Fruit fly (Drosophila melanogaster) whole organism, embryonic: ENCODE data around the gene drpr.

Experiments used
- BEAF-32 ChIP-seq: fragments of 200-800 bp; sonication (Bioruptor generic); optimal IDR thresholded peaks from 3 replicates; lab custom pipeline; 2017; ENCODE audit warnings: missing biosample characterization, missing genetic modification characterization, mild to moderate bottlenecking, moderate library complexity, missing genetic modification reagents
- Bgb ChIP-seq: fragments of 200-800 bp; sonication (Bioruptor generic); IDR thresholded peaks from 2 replicates; pipeline ENCODE4 v1.3.6; 2022; ENCODE audit warnings: missing biosample characterization, missing genetic modification characterization; ENCODE audit not compliant: partially characterized antibody
- CG10209 ChIP-seq: fragments of 200-800 bp; sonication (Bioruptor generic); optimal IDR thresholded peaks from 3 replicates; lab custom pipeline; 2017; ENCODE audit warnings: missing biosample characterization, mild to moderate bottlenecking, missing genetic modification characterization, missing genetic modification reagents
- CG10462 ChIP-seq: fragments of 200-800 bp; sonication (Bioruptor generic); optimal IDR thresholded peaks from 2 replicates; lab custom pipeline; 2016; ENCODE audit warnings: missing biosample characterization, missing genetic modification characterization
- CG11456 ChIP-seq: fragments of 200-800 bp; sonication (Bioruptor generic); IDR thresholded peaks from 3 replicates; pipeline ENCODE4 v1.3.6; 2022; ENCODE audit warnings: missing biosample characterization, missing genetic modification characterization
- CG11504 ChIP-seq: fragments of 200-800 bp; sonication (Bioruptor generic); optimal IDR thresholded peaks from 3 replicates; lab custom pipeline; 2019; ENCODE audit warnings: missing biosample characterization, mild to moderate bottlenecking, missing genetic modification characterization, moderate library complexity
- CG12744 ChIP-seq: fragments of 200-800 bp; sonication (Bioruptor generic); optimal IDR thresholded peaks from 2 replicates; lab custom pipeline; 2016; ENCODE audit warnings: missing biosample characterization, missing genetic modification characterization
- CG13123 ChIP-seq: fragments of 200-800 bp; sonication (Bioruptor generic); optimal IDR thresholded peaks from 2 replicates; lab custom pipeline; 2016; ENCODE audit warnings: missing biosample characterization, missing genetic modification characterization
- CG14860 ChIP-seq: fragments of 200-800 bp; sonication (Bioruptor generic); IDR thresholded peaks from 3 replicates; pipeline ENCODE4 v1.3.6; 2022; ENCODE audit warnings: missing biosample characterization, missing genetic modification characterization; ENCODE audit not compliant: partially characterized antibody
- CG17829 ChIP-seq: fragments of 200-800 bp; optimal IDR thresholded peaks from 2 replicates; lab custom pipeline; 2019; ENCODE audit warnings: missing biosample characterization, mild to moderate bottlenecking, missing genetic modification characterization, moderate library complexity
- CG18599 ChIP-seq: fragments of 200-800 bp; sonication (Bioruptor generic); optimal IDR thresholded peaks from 3 replicates; lab custom pipeline; 2017; ENCODE audit warnings: missing biosample characterization, missing genetic modification characterization, mild to moderate bottlenecking, moderate library complexity, missing genetic modification reagents
- CG2129 ChIP-seq: fragments of 200-800 bp; sonication (Bioruptor generic); IDR thresholded peaks from 2 replicates; pipeline ENCODE4 v1.3.6; 2022; ENCODE audit warnings: missing biosample characterization, missing genetic modification characterization; ENCODE audit not compliant: partially characterized antibody
- CG2199 ChIP-seq: fragments of 200-800 bp; sonication (Bioruptor generic); IDR thresholded peaks from 3 replicates; pipeline ENCODE4 v1.3.6; 2022; ENCODE audit warnings: missing biosample characterization, missing genetic modification characterization
- CG3995 ChIP-seq: fragments of 200-800 bp; sonication (Bioruptor generic); optimal IDR thresholded peaks from 3 replicates; lab custom pipeline; 2016; ENCODE audit warnings: missing biosample characterization, missing genetic modification characterization
- CG4360 ChIP-seq: fragments of 200-800 bp; sonication (Bioruptor generic); IDR thresholded peaks from 2 replicates; pipeline ENCODE4 v1.3.6; 2022; ENCODE audit warnings: missing biosample characterization, missing genetic modification characterization
- CG43689 ChIP-seq: fragments of 200-800 bp; sonication (Bioruptor generic); IDR thresholded peaks from 2 replicates; pipeline ENCODE4 v1.3.6; 2022; ENCODE audit warnings: missing biosample characterization, missing genetic modification characterization
- CrebB ChIP-seq: fragments of 200-800 bp; sonication (Bioruptor generic); optimal IDR thresholded peaks from 3 replicates; lab custom pipeline; 2018; ENCODE audit warnings: missing biosample characterization, mild to moderate bottlenecking, missing genetic modification characterization
- H2.0 ChIP-seq: fragments of 200-800 bp; sonication (Bioruptor generic); IDR thresholded peaks from 2 replicates; pipeline ENCODE4 v1.3.6; 2022; ENCODE audit warnings: missing biosample characterization, missing genetic modification characterization
- Hey ChIP-seq: fragments of 200-800 bp; sonication (Bioruptor generic); optimal IDR thresholded peaks from 3 replicates; lab custom pipeline; 2018; ENCODE audit warnings: missing biosample characterization, mild to moderate bottlenecking, missing genetic modification characterization
- HmgD ChIP-seq: fragments of 200-800 bp; sonication (Bioruptor generic); optimal IDR thresholded peaks from 3 replicates; lab custom pipeline; 2016; ENCODE audit warnings: missing biosample characterization, missing genetic modification characterization
- Hr78 ChIP-seq, 2 experiments: fragments of 200-800 bp in 1 of 2; fragments of >200 bp in 1 of 2; sonication (Bioruptor generic) in 1 of 2; optimal IDR thresholded peaks; 2 replicates each; lab custom pipeline; 2017 to 2019; ENCODE audit warnings: missing biosample characterization in 2 of 2, missing genetic modification characterization in 2 of 2, mild to moderate bottlenecking in 1 of 2, moderate library complexity in 1 of 2
- Med ChIP-seq: fragments of 200-800 bp; sonication (Bioruptor generic); peaks from one replicate; lab custom pipeline; 2016; ENCODE audit warnings: missing biosample characterization, missing genetic modification characterization, mild to moderate bottlenecking, inconsistent platforms, moderate library complexity
- Meics ChIP-seq: fragments of 200-800 bp; sonication (Bioruptor generic); optimal IDR thresholded peaks from 2 replicates; lab custom pipeline; 2017; ENCODE audit warnings: missing biosample characterization, mild to moderate bottlenecking, missing genetic modification characterization
- Nf-YB ChIP-seq: fragments of 200-800 bp; sonication (Bioruptor generic); optimal IDR thresholded peaks from 3 replicates; lab custom pipeline; 2019; ENCODE audit warnings: missing biosample characterization, mild to moderate bottlenecking, missing genetic modification characterization, moderate library complexity
- Poxn ChIP-seq: fragments of 200-800 bp; sonication (Bioruptor generic); IDR thresholded peaks from 2 replicates; pipeline ENCODE4 v1.3.6; 2022; ENCODE audit warnings: missing biosample characterization, missing genetic modification characterization
- Rx ChIP-seq: fragments of 200-800 bp; sonication (Bioruptor generic); IDR thresholded peaks from 2 replicates; pipeline ENCODE4 v1.3.6; 2022; ENCODE audit warnings: missing biosample characterization, missing genetic modification characterization
- ase ChIP-seq: fragments of 200-800 bp; sonication (Bioruptor generic); IDR thresholded peaks from 3 replicates; pipeline ENCODE4 v1.3.6; 2022; ENCODE audit warnings: missing biosample characterization, missing genetic modification characterization
- bbx ChIP-seq: fragments of 200-800 bp; sonication (Bioruptor generic); IDR thresholded peaks from 2 replicates; pipeline ENCODE4 v1.3.6; 2022; ENCODE audit warnings: missing biosample characterization, missing genetic modification characterization; ENCODE audit not compliant: partially characterized antibody
- br ChIP-seq: fragments of >200 bp; optimal IDR thresholded peaks from 2 replicates; lab custom pipeline; 2017
- dan ChIP-seq: fragments of 200-800 bp; sonication (Bioruptor generic); IDR thresholded peaks from 2 replicates; pipeline ENCODE4 v1.3.6; 2022; ENCODE audit warnings: missing biosample characterization, missing genetic modification characterization
- dmrt99B ChIP-seq: fragments of 200-800 bp; sonication (Bioruptor generic); optimal IDR thresholded peaks from 2 replicates; lab custom pipeline; 2018; ENCODE audit warnings: missing biosample characterization, mild to moderate bottlenecking, missing genetic modification characterization, moderate library complexity
- exex ChIP-seq: fragments of 200-800 bp; sonication (Bioruptor generic); optimal IDR thresholded peaks from 4 replicates; lab custom pipeline; 2018; ENCODE audit warnings: missing biosample characterization, mild to moderate bottlenecking, missing genetic modification characterization, moderate library complexity
- eyg ChIP-seq: fragments of 200-800 bp; sonication (Bioruptor generic); optimal IDR thresholded peaks from 3 replicates; lab custom pipeline; 2016; ENCODE audit warnings: missing biosample characterization, missing genetic modification characterization
- fru ChIP-seq: fragments of >200 bp; optimal IDR thresholded peaks from 2 replicates; lab custom pipeline; 2017
- fu2 ChIP-seq: fragments of 200-800 bp; sonication (Bioruptor generic); optimal IDR thresholded peaks from 2 replicates; lab custom pipeline; 2016; ENCODE audit warnings: missing biosample characterization, missing genetic modification characterization
- gt ChIP-seq: fragments of 200-800 bp; sonication (Bioruptor generic); IDR thresholded peaks from 2 replicates; pipeline ENCODE4 v1.3.6; 2022; ENCODE audit warnings: missing biosample characterization, missing genetic modification characterization
- jumu ChIP-seq: fragments of 200-800 bp; sonication (Bioruptor generic); optimal IDR thresholded peaks from 3 replicates; lab custom pipeline; 2016; ENCODE audit warnings: missing biosample characterization, missing genetic modification characterization
- kah ChIP-seq: fragments of 200-800 bp; sonication (Bioruptor generic); optimal IDR thresholded peaks from 2 replicates; lab custom pipeline; 2018; ENCODE audit warnings: missing biosample characterization, mild to moderate bottlenecking, missing genetic modification characterization
- kay ChIP-seq: fragments of 200-800 bp; sonication (Bioruptor generic); optimal IDR thresholded peaks from 2 replicates; lab custom pipeline; 2016; ENCODE audit warnings: missing biosample characterization, missing genetic modification characterization
- nerfin-1 ChIP-seq: fragments of 200-800 bp; sonication (Bioruptor generic); optimal IDR thresholded peaks from 3 replicates; lab custom pipeline; 2019; ENCODE audit warnings: missing biosample characterization, mild to moderate bottlenecking, missing genetic modification characterization, moderate library complexity
- nerfin-2 ChIP-seq: fragments of 200-800 bp; sonication (Bioruptor generic); IDR thresholded peaks from 2 replicates; pipeline ENCODE4 v1.3.6; 2022; ENCODE audit warnings: missing biosample characterization, missing genetic modification characterization; ENCODE audit not compliant: partially characterized antibody
- phol ChIP-seq: fragments of 200-800 bp; sonication (Bioruptor generic); optimal IDR thresholded peaks from 3 replicates; lab custom pipeline; 2018; ENCODE audit warnings: missing biosample characterization, mild to moderate bottlenecking, missing genetic modification characterization, moderate library complexity
- repo ChIP-seq: fragments of 200-800 bp; sonication (Bioruptor generic); optimal IDR thresholded peaks from 2 replicates; lab custom pipeline; 2016; ENCODE audit warnings: missing biosample characterization, missing genetic modification characterization
- ro ChIP-seq: fragments of 200-800 bp; sonication (Bioruptor generic); IDR thresholded peaks from 2 replicates; pipeline ENCODE4 v1.3.6; 2022; ENCODE audit warnings: missing biosample characterization, missing genetic modification characterization
- sr ChIP-seq: fragments of 200-800 bp; sonication (Bioruptor generic); IDR thresholded peaks from 3 replicates; pipeline ENCODE4 v1.3.6; 2022; ENCODE audit warnings: missing biosample characterization, missing genetic modification characterization
- tgo ChIP-seq: fragments of 200-800 bp; sonication (Bioruptor generic); IDR thresholded peaks from 3 replicates; pipeline ENCODE4 v1.3.6; 2022; ENCODE audit warnings: missing biosample characterization, missing genetic modification characterization
- tio ChIP-seq: fragments of 200-800 bp; sonication (Bioruptor generic); optimal IDR thresholded peaks from 2 replicates; lab custom pipeline; 2017; ENCODE audit warnings: missing biosample characterization, missing genetic modification characterization, inconsistent platforms
- vfl ChIP-seq: fragments of 200-800 bp; sonication (Bioruptor generic); optimal IDR thresholded peaks from 2 replicates; lab custom pipeline; 2016; ENCODE audit warnings: missing biosample characterization, missing genetic modification characterization
- zen2 ChIP-seq: fragments of 200-800 bp; sonication (Bioruptor generic); IDR thresholded peaks from 3 replicates; pipeline ENCODE4 v1.3.6; 2022; ENCODE audit warnings: missing biosample characterization, missing genetic modification characterization; ENCODE audit not compliant: partially characterized antibody

Gene drpr

dm6 chr3L:1774713-1775648 is 44.1 kb upstream of the drpr start, which contains the start of the genes CG13933 and PolD2 (continued):
- TF ChIP-seq CG18599: no peak
- peak; percentile 66 for TF ChIP-seq jumu (GFP tag; lab: Kevin White, UChicago)
- TF ChIP-seq CG10462: peak; percentile 92
- TF ChIP-seq nerfin-2 (GFP tag; lab: Robert Waterston, UW): peak; percentile 95
- peak; percentile 75; the same call in 2 of the 3 replicates for TF ChIP-seq zen2
- peak; percentile 94 for TF ChIP-seq CG13123 (GFP tag; lab: Kevin White, UChicago)
- peak; percentile 97 for TF ChIP-seq CG10209 (GFP tag; lab: Kevin White, UChicago)
- no peak for TF ChIP-seq CG12744 (GFP tag; lab: Kevin White, UChicago)
- peak; percentile 88 for TF ChIP-seq Meics (GFP tag; lab: Kevin White, UChicago)
- TF ChIP-seq CG3995 (GFP tag; lab: Kevin White, UChicago): no peak
- TF ChIP-seq Bgb (GFP tag; lab: Robert Waterston, UW): peak; percentile 64; the same call in 1 of the 2 replicates
- TF ChIP-seq Rx (GFP tag; lab: Robert Waterston, UW): peak; percentile 96
- TF ChIP-seq ro (GFP tag; lab: Robert Waterston, UW): peak; percentile 96
- TF ChIP-seq H2.0 (GFP tag; lab: Robert Waterston, UW): peak; percentile 99
- TF ChIP-seq phol: peak; percentile 88
- TF ChIP-seq fru (lab: Kevin White, UChicago): no peak
- TF ChIP-seq CG11456 (GFP tag; lab: Robert Waterston, UW): peak; percentile 85
- peak; percentile 51 for TF ChIP-seq BEAF-32
- TF ChIP-seq CG17829 (tag; lab: Kevin White, UChicago): peak; percentile 97
- TF ChIP-seq ase (GFP tag; lab: Robert Waterston, UW): peak; percentile 92
- no peak for TF ChIP-seq br (lab: Kevin White, UChicago)
- peak; percentile 67 for TF ChIP-seq vfl
- TF ChIP-seq CG4360 (GFP tag; lab: Robert Waterston, UW): peak; percentile 60; the same call in 1 of the 2 replicates
- TF ChIP-seq CG2129: peak; percentile 25
- no peak for TF ChIP-seq Hr78 (GFP tag; optimal IDR thresholded peaks at IDR 0.05; lab: Kevin White, UChicago)
- peak; percentile 89 for TF ChIP-seq CG2199 (GFP tag; lab: Robert Waterston, UW)
- no peak for TF ChIP-seq eyg
- peak; percentile 96 for TF ChIP-seq Med (GFP tag; lab: Kevin White, UChicago)
- TF ChIP-seq Hey (tag; lab: Kevin White, UChicago): no peak
- TF ChIP-seq nerfin-1 (tag; lab: Kevin White, UChicago): no peak
- peak; percentile 43 for TF ChIP-seq kah (GFP tag; lab: Kevin White, UChicago)
- TF ChIP-seq CG43689 (GFP tag; lab: Robert Waterston, UW): peak; percentile 97
- TF ChIP-seq repo (GFP tag; lab: Kevin White, UChicago): no peak
- TF ChIP-seq dmrt99B: no peak
- peak; percentile 97 for TF ChIP-seq tgo
- peak; percentile 64 for TF ChIP-seq exex (tag; lab: Kevin White, UChicago)
- no peak for TF ChIP-seq CG11504 (tag; lab: Kevin White, UChicago)
- peak; percentile 72 for TF ChIP-seq fu2 (GFP tag; lab: Kevin White, UChicago)
- peak; percentile 48; the same call in 1 of the 3 replicates for TF ChIP-seq sr (GFP tag; lab: Robert Waterston, UW)
- TF ChIP-seq HmgD (GFP tag; lab: Kevin White, UChicago): peak; percentile 29
- TF ChIP-seq Nf-YB: peak; percentile 88
- peak; percentile 94 for TF ChIP-seq dan (GFP tag; lab: Robert Waterston, UW)
- TF ChIP-seq tio: no peak
- TF ChIP-seq CrebB (tag; lab: Kevin White, UChicago): peak; percentile 93
- TF ChIP-seq kay (GFP tag; lab: Kevin White, UChicago): peak; percentile 93
- peak; percentile 87 for TF ChIP-seq gt
- peak; percentile 81 for TF ChIP-seq bbx (GFP tag; lab: Robert Waterston, UW)
- peak; percentile 91 for TF ChIP-seq Poxn
- TF ChIP-seq CG14860: peak; percentile 91
